Worm (Caenorhabditis elegans) whole organism, L4/young adult: ENCODE results near the gene Y42A5A.1.

Experiments used
- W03F9.2 ChIP-seq: fragments of 150-350 bp; optimal IDR thresholded peaks from 2 replicates; lab custom pipeline; 2014; ENCODE audit warnings: missing biosample characterization, missing genetic modification characterization
- dao-5 ChIP-seq: sonication (generic microtip); optimal IDR thresholded peaks from 2 replicates; lab custom pipeline; 2016; ENCODE audit warnings: missing genotype, missing genetic modification characterization, moderate library complexity, missing compliant biosample characterization
- him-1 ChIP-seq: sonication (generic microtip); optimal IDR thresholded peaks from 2 replicates; lab custom pipeline; 2016; ENCODE audit warnings: missing genotype, missing genetic modification reagents, missing genetic modification characterization, missing compliant biosample characterization

ce11 chrV:11082475-11082874 lies 5.3 kb upstream of the Y42A5A.1 start:
- TF ChIP-seq him-1 (tag; lab: Kevin White, UChicago): no peak
- no peak for TF ChIP-seq W03F9.2 (tag; lab: Kevin White, UChicago)
- TF ChIP-seq dao-5: no peak
